Worm (Caenorhabditis elegans) whole organism, early embryonic: ENCODE data around the gene puf-8.

Experiments
- B0310.2 ChIP-seq: sonication (generic microtip); optimal IDR thresholded peaks from 2 replicates; lab custom pipeline; 2016; ENCODE audit warnings: mild to moderate bottlenecking, missing genetic modification characterization, missing compliant biosample characterization
- F13C5.2 ChIP-seq: sonication (generic microtip); optimal IDR thresholded peaks from 2 replicates; lab custom pipeline; 2017; ENCODE audit warnings: mild to moderate bottlenecking, missing genetic modification characterization, inconsistent platforms, missing compliant biosample characterization
- aly-1 ChIP-seq: sonication (generic microtip); optimal IDR thresholded peaks from 2 replicates; lab custom pipeline; 2016; ENCODE audit warnings: missing genetic modification characterization, missing compliant biosample characterization
- ama-1 ChIP-seq: fragments of 150-350 bp; optimal IDR thresholded peaks from 2 replicates; lab custom pipeline; 2014
- ceh-13 ChIP-seq: fragments of 200-800 bp; sonication (Bioruptor generic); optimal IDR thresholded peaks from 2 replicates; lab custom pipeline; 2018; ENCODE audit warnings: mild to moderate bottlenecking, missing genetic modification characterization, missing compliant biosample characterization
- ceh-36 ChIP-seq: sonication (generic microtip); optimal IDR thresholded peaks from 2 replicates; lab custom pipeline; 2016; ENCODE audit warnings: missing genetic modification characterization, inconsistent platforms, missing compliant biosample characterization
- ets-7 ChIP-seq: sonication (generic microtip); optimal IDR thresholded peaks from 2 replicates; lab custom pipeline; 2016; ENCODE audit warnings: missing genotype, missing genetic modification characterization, missing compliant biosample characterization
- flt-1 ChIP-seq: fragments of 200-800 bp; sonication (Bioruptor generic); IDR thresholded peaks from 2 replicates; pipeline ENCODE4 v1.3.6; 2022; ENCODE audit warnings: missing genetic modification characterization, missing compliant biosample characterization
- hmbx-1 ChIP-seq: sonication (generic microtip); optimal IDR thresholded peaks from 2 replicates; lab custom pipeline; 2016; ENCODE audit warnings: mild to moderate bottlenecking, missing genetic modification characterization, missing compliant biosample characterization
- hmg-4 ChIP-seq: fragments of 200-800 bp; sonication (Bioruptor generic); optimal IDR thresholded peaks from 2 replicates; lab custom pipeline; 2018; ENCODE audit warnings: mild to moderate bottlenecking, missing genetic modification characterization, missing compliant biosample characterization
- hnd-1 ChIP-seq: sonication (generic microtip); optimal IDR thresholded peaks from 2 replicates; lab custom pipeline; 2016; ENCODE audit warnings: missing genetic modification characterization, missing compliant biosample characterization
- pes-1 ChIP-seq: fragments of 200-800 bp; sonication (Bioruptor generic); IDR thresholded peaks from 2 replicates; pipeline ENCODE4 v1.3.6; 2022; ENCODE audit warnings: missing genetic modification reagents, missing genetic modification characterization, missing compliant biosample characterization
- scrt-1 ChIP-seq: fragments of 200-800 bp; sonication (Bioruptor generic); IDR thresholded peaks from 2 replicates; pipeline ENCODE4 v1.3.6; 2022; ENCODE audit warnings: missing genetic modification characterization, missing compliant biosample characterization
- sea-1 ChIP-seq: fragments of 200-800 bp; sonication (Bioruptor generic); conservative IDR thresholded peaks from 2 replicates; pipeline ENCODE4 v1.3.6; 2022; ENCODE audit warnings: missing genetic modification characterization, missing compliant biosample characterization
- tbx-11 ChIP-seq: fragments of 200-800 bp; sonication (Bioruptor generic); IDR thresholded peaks from 2 replicates; pipeline ENCODE4 v1.3.6; 2022; ENCODE audit warnings: missing genetic modification characterization, missing compliant biosample characterization
- tbx-37 ChIP-seq: fragments of 200-800 bp; sonication (Bioruptor generic); conservative IDR thresholded peaks from 2 replicates; pipeline ENCODE4 v1.3.6; 2022; ENCODE audit warnings: missing genetic modification reagents, missing genetic modification characterization, missing compliant biosample characterization
- tra-4 ChIP-seq: sonication (generic microtip); optimal IDR thresholded peaks from 2 replicates; lab custom pipeline; 2017; ENCODE audit warnings: missing genetic modification characterization, missing compliant biosample characterization

The puf-8 gene

ce11 chrII:7298197-7298682, at the start of gene puf-8:
TSS of gene puf-8 (minus strand) at chrII:7298247.
- TF ChIP-seq tbx-37 (GFP tag; lab: Robert Waterston, UW) (no peak), ets-7 (tag; lab: Kevin White, UChicago) (no peak), F13C5.2 (tag; lab: Kevin White, UChicago) (no peak), hmbx-1 (tag; lab: Kevin White, UChicago) (no peak), ama-1 (lab: Kevin White, UChicago) (no peak), flt-1 (GFP tag; lab: Robert Waterston, UW) (no peak), scrt-1 (GFP tag; lab: Robert Waterston, UW) (no peak), tbx-11 (GFP tag; lab: Robert Waterston, UW) (no peak), pes-1 (GFP tag; lab: Robert Waterston, UW) (no peak)

- TF ChIP-seq scrt-1 (GFP tag; lab: Robert Waterston, UW) (no peak), tbx-11 (GFP tag; lab: Robert Waterston, UW) (no peak), ceh-13 (GFP tag; lab: Kevin White, UChicago) (no peak), pes-1 (GFP tag; lab: Robert Waterston, UW) (no peak), tra-4 (tag; lab: Kevin White, UChicago) (no peak), tbx-37 (GFP tag; lab: Robert Waterston, UW) (no peak), ets-7 (tag; lab: Kevin White, UChicago) (no peak), ceh-36 (tag; lab: Kevin White, UChicago) (no peak), F13C5.2 (tag; lab: Kevin White, UChicago) (no peak), hnd-1 (tag; lab: Kevin White, UChicago) (no peak), hmbx-1 (tag; lab: Kevin White, UChicago) (no peak), hmg-4 (GFP tag; lab: Kevin White, UChicago) (no peak), flt-1 (GFP tag; lab: Robert Waterston, UW) (no peak), sea-1 (GFP tag; lab: Robert Waterston, UW) (no peak), ama-1 (lab: Kevin White, UChicago) (no peak), aly-1 (tag; lab: Kevin White, UChicago) (no peak), B0310.2 (tag; lab: Kevin White, UChicago) (no peak)
These were observed 47.8 kb upstream of the puf-8 start for ce11 chrII:7345858-7346257.

ce11 chrII:7343668-7344067, 45.6 kb upstream of the puf-8 start:
- TF ChIP-seq ama-1 (lab: Kevin White, UChicago) (no peak), ceh-13 (GFP tag; lab: Kevin White, UChicago) (no peak), tra-4 (tag; lab: Kevin White, UChicago) (no peak), F13C5.2 (tag; lab: Kevin White, UChicago) (no peak), pes-1 (GFP tag; lab: Robert Waterston, UW) (no peak)

- no peak for TF ChIP-seq aly-1 (tag; lab: Kevin White, UChicago)
- no peak for TF ChIP-seq flt-1 (GFP tag; lab: Robert Waterston, UW)
- TF ChIP-seq sea-1 (GFP tag; lab: Robert Waterston, UW), result no peak
- no peak for TF ChIP-seq scrt-1 (GFP tag; lab: Robert Waterston, UW)
- no peak for TF ChIP-seq tbx-37 (GFP tag; lab: Robert Waterston, UW)
- no peak for TF ChIP-seq hmbx-1 (tag; lab: Kevin White, UChicago)
- no peak for TF ChIP-seq ama-1 (lab: Kevin White, UChicago)
- no peak for TF ChIP-seq F13C5.2 (tag; lab: Kevin White, UChicago)
- TF ChIP-seq pes-1 (GFP tag; lab: Robert Waterston, UW), result no peak
- TF ChIP-seq ceh-36 (tag; lab: Kevin White, UChicago), result no peak
These were observed 44.8 kb upstream of the puf-8 start for ce11 chrII:7342884-7343283.

DNA sequence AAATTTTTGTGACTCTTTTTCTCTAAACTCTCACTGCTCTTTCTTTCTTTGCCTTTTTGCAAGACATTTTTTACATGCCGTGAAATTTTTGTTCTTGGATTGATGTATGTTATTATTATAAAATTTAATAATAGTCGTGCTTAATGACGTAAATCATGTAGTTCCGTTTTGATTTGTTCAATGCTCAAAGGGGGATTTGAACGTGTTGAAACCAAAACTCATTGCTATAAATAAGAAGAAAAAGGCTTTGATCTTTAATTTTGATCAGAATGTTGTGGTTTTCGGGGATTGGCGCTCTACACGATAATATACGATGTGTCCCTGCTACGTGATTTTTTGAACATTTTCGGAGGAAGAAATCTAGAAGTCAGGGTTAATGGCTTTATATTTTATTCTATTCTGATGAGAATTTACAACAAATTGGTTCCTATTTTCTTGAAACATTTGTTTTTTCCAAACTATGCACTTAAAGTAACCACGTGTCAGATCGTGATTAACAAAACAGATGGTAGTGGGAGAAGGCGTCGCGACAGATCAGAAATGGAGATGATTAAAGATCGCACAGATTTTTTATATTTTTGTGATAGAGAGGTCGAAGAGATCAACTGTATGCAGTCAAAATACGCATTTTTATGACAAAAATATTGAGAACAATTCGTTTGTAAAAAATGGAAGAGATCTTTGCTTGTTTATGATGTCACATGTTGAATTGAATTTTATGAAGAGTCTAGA, 43.7 kb upstream of the puf-8 start:
- TF ChIP-seq hnd-1 (tag; lab: Kevin White, UChicago), result no peak
- TF ChIP-seq tra-4 (tag; lab: Kevin White, UChicago), result no peak
- no peak for TF ChIP-seq hmbx-1 (tag; lab: Kevin White, UChicago)
- no peak for TF ChIP-seq ama-1 (lab: Kevin White, UChicago)
- TF ChIP-seq ceh-36 (tag; lab: Kevin White, UChicago), result no peak
- no peak for TF ChIP-seq flt-1 (GFP tag; lab: Robert Waterston, UW)
- TF ChIP-seq scrt-1 (GFP tag; lab: Robert Waterston, UW), result no peak
- no peak for TF ChIP-seq sea-1 (GFP tag; lab: Robert Waterston, UW)
- no peak for TF ChIP-seq hmg-4 (GFP tag; lab: Kevin White, UChicago)
- TF ChIP-seq ceh-13 (GFP tag; lab: Kevin White, UChicago), result no peak
- no peak for TF ChIP-seq tbx-37 (GFP tag; lab: Robert Waterston, UW)
- TF ChIP-seq aly-1 (tag; lab: Kevin White, UChicago), result no peak
- no peak for TF ChIP-seq ets-7 (tag; lab: Kevin White, UChicago)

ce11 chrII:7340703-7341102, 42.7 kb upstream of the puf-8 start:
- TF ChIP-seq B0310.2 (tag; lab: Kevin White, UChicago) (no peak), sea-1 (GFP tag; lab: Robert Waterston, UW) (no peak), scrt-1 (GFP tag; lab: Robert Waterston, UW) (no peak), F13C5.2 (tag; lab: Kevin White, UChicago) (no peak), ceh-13 (GFP tag; lab: Kevin White, UChicago) (no peak), tra-4 (tag; lab: Kevin White, UChicago) (no peak), flt-1 (GFP tag; lab: Robert Waterston, UW) (no peak), ceh-36 (tag; lab: Kevin White, UChicago) (no peak), tbx-11 (GFP tag; lab: Robert Waterston, UW) (no peak), aly-1 (tag; lab: Kevin White, UChicago) (no peak), ama-1 (lab: Kevin White, UChicago) (no peak), hnd-1 (tag; lab: Kevin White, UChicago) (no peak), tbx-37 (GFP tag; lab: Robert Waterston, UW) (no peak), hmbx-1 (tag; lab: Kevin White, UChicago) (no peak), pes-1 (GFP tag; lab: Robert Waterston, UW) (no peak), hmg-4 (GFP tag; lab: Kevin White, UChicago) (no peak), ets-7 (tag; lab: Kevin White, UChicago) (no peak)
